Fruit fly (Drosophila melanogaster) whole organism, embryonic: Measurements from ENCODE around the gene D1.
A peak's percentile ranks its signal among the peaks of the same experiment; 100 is the strongest.

Source experiments
- CG1792 ChIP-seq: fragments of 200-800 bp; sonication (Bioruptor generic); optimal IDR thresholded peaks from 2 replicates; lab custom pipeline; 2016; ENCODE audit warnings: missing biosample characterization, missing genetic modification characterization
- CG7357 ChIP-seq: fragments of 200-800 bp; sonication (Bioruptor generic); IDR thresholded peaks from 3 replicates; pipeline ENCODE4 v1.3.6; 2022; ENCODE audit warnings: missing biosample characterization, missing genetic modification characterization
- CG7372 ChIP-seq: fragments of 200-800 bp; sonication (Bioruptor generic); IDR thresholded peaks from 2 replicates; pipeline ENCODE4 v1.3.6; 2022; ENCODE audit warnings: missing biosample characterization, missing genetic modification characterization
- CG7745 ChIP-seq: fragments of 200-800 bp; sonication (Bioruptor generic); optimal IDR thresholded peaks from 2 replicates; lab custom pipeline; 2018; ENCODE audit warnings: missing biosample characterization, mild to moderate bottlenecking, missing genetic modification characterization, moderate library complexity
- CG9727 ChIP-seq: fragments of 200-800 bp; sonication (Bioruptor generic); optimal IDR thresholded peaks from 3 replicates; lab custom pipeline; 2017; ENCODE audit warnings: missing biosample characterization, mild to moderate bottlenecking, missing genetic modification characterization
- MESR4 ChIP-seq: fragments of 200-800 bp; sonication (Bioruptor generic); optimal IDR thresholded peaks from 2 replicates; lab custom pipeline; 2018; ENCODE audit warnings: missing biosample characterization, mild to moderate bottlenecking, missing genetic modification characterization, moderate library complexity
- NC2α ChIP-seq: fragments of 200-800 bp; sonication (Bioruptor generic); optimal IDR thresholded peaks from 2 replicates; lab custom pipeline; 2016; ENCODE audit warnings: missing biosample characterization, missing genetic modification characterization
- Taf1 ChIP-seq: fragments of 200-800 bp; sonication (Bioruptor generic); IDR thresholded peaks from 2 replicates; pipeline ENCODE4 v1.3.6; 2022; ENCODE audit warnings: missing biosample characterization, missing genetic modification characterization
- Tbp ChIP-seq: fragments of >200 bp; optimal IDR thresholded peaks from 2 replicates; lab custom pipeline; 2018; ENCODE audit warnings: missing biosample characterization, missing genetic modification characterization
- ap ChIP-seq: fragments of 200-800 bp; sonication (Bioruptor generic); IDR thresholded peaks from 2 replicates; pipeline ENCODE4 v1.3.6; 2022; ENCODE audit warnings: missing biosample characterization, missing genetic modification characterization
- prd ChIP-seq, 3 experiments: fragments of >200 bp in 2 of 3; fragments of 200-800 bp in 1 of 3; sonication (Bioruptor generic) in 1 of 3; optimal IDR thresholded peaks in 2 of 3; IDR thresholded peaks in 1 of 3; 2 replicates in 2 of 3; 3 replicates in 1 of 3; pipeline versions ENCODE4 v1.3.6 to Lab custom; 2017 to 2022; ENCODE audit warnings: missing biosample characterization in 1 of 3, missing genetic modification characterization in 1 of 3
- yki ChIP-seq: fragments of >200 bp; optimal IDR thresholded peaks from 3 replicates; lab custom pipeline; 2018

DNA sequence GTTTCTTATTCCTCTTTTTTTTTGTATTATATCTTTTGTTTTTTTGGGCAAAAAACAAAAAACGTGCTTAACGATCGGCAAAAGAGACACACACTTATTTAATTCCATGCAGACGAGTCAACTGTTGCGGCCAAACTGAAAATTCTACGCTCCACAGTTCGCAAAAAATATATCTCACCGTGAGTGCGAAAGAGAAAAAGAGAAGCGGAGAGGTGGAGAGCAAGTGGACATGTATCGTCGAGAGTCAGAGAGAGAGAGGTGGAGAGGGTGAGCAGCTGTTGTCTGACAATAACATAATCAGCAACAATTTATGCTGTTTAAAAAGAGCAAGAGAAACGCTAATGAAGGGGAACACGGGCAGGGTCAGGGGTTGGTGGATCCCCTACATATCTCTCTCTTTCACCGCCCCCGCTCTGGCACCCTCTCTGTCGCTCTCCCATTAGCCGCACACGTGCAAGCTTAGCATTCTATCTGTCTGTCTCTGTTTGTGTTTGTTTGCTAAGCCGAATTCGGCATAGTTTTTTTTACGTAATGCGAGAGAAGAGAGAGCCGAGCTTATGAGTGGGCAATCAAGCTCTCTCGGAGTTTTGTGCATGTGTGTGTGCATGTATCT is 13.6 kb downstream of the D1 start:
- TF ChIP-seq CG7745 (tag; lab: Kevin White, UChicago) (no peak), prd (optimal IDR thresholded peaks at IDR 0.05; lab: Kevin White, UChicago) (no peak), prd (GFP tag; IDR thresholded peaks at IDR 0.05; lab: Robert Waterston, UW) (no peak), MESR4 (GFP tag; lab: Kevin White, UChicago) (no peak), CG9727 (GFP tag; lab: Kevin White, UChicago) (no peak), CG7357 (GFP tag; lab: Robert Waterston, UW) (no peak), CG7372 (GFP tag; lab: Robert Waterston, UW) (no peak), yki (peak; percentile 61), NC2α (GFP tag; lab: Kevin White, UChicago) (no peak), ap (GFP tag; lab: Robert Waterston, UW) (no peak), Taf1 (GFP tag; lab: Robert Waterston, UW) (no peak), Tbp (GFP tag; lab: Kevin White, UChicago) (no peak), CG1792 (no peak)
